Worm (Caenorhabditis elegans) whole organism, young adult: ENCODE data around the gene C25F9.9.
A peak's percentile ranks its signal among the peaks of the same experiment; 100 is the strongest.

Source experiments
- Y56A3A.18 ChIP-seq: fragments of 200-800 bp; sonication (Bioruptor generic); IDR thresholded peaks from 2 replicates; pipeline ENCODE4 v1.3.6; 2022; ENCODE audit warnings: missing genetic modification reagents, missing genetic modification characterization, missing compliant biosample characterization
- Y67H2A.10 ChIP-seq: fragments of 200-800 bp; sonication (Bioruptor generic); conservative IDR thresholded peaks from 2 replicates; pipeline ENCODE4 v1.3.6; 2022; ENCODE audit warnings: missing genetic modification reagents, missing genetic modification characterization, missing compliant biosample characterization
- Y95B8A.8 ChIP-seq: fragments of 200-800 bp; sonication (Bioruptor generic); IDR thresholded peaks from 2 replicates; pipeline ENCODE4 v1.3.6; 2022; ENCODE audit warnings: missing genetic modification reagents, missing genetic modification characterization, missing compliant biosample characterization
- akir-1 ChIP-seq: fragments of 200-800 bp; sonication (Bioruptor generic); optimal IDR thresholded peaks from 2 replicates; lab custom pipeline; 2018; ENCODE audit warnings: mild to moderate bottlenecking, missing genetic modification characterization, moderate library complexity, missing compliant biosample characterization
- hlh-12 ChIP-seq: sonication (generic microtip); optimal IDR thresholded peaks from 2 replicates; lab custom pipeline; 2016; ENCODE audit warnings: missing genetic modification characterization, missing compliant biosample characterization
- hmg-1.2 ChIP-seq: fragments of 200-800 bp; sonication (Bioruptor generic); IDR thresholded peaks from 2 replicates; pipeline ENCODE4 v1.3.6; 2022; ENCODE audit warnings: missing genetic modification reagents, missing genetic modification characterization, missing compliant biosample characterization
- pha-4 ChIP-seq: fragments of 150-350 bp; sonication (generic microtip); optimal IDR thresholded peaks from 2 replicates; lab custom pipeline; 2014; ENCODE audit warnings: missing biosample characterization, missing genetic modification reagents, missing genetic modification characterization

- TF ChIP-seq Y95B8A.8 (no peak), hlh-12 (tag; lab: Kevin White, UChicago) (no peak), akir-1 (no peak), Y67H2A.10 (GFP tag; lab: Robert Waterston, UW) (no peak), pha-4 (tag; lab: Kevin White, UChicago) (no peak), hmg-1.2 (GFP tag; lab: Robert Waterston, UW) (peak; percentile 28; the same call in 1 of the 2 replicates), Y56A3A.18 (no peak)
Observed at ce11 chrV:19430351-19430913, 14.0 kb downstream of the C25F9.9 start.
